Fruit fly (Drosophila melanogaster) whole organism, prepupa: Measurements from ENCODE around the gene Gr64d.

ENCODE experiments used
- Gug ChIP-seq: fragments of 200-800 bp; sonication (Bioruptor generic); IDR thresholded peaks from 2 replicates; pipeline ENCODE4 v1.3.6; 2022; ENCODE audit warnings: missing biosample characterization, missing genetic modification characterization
- Smox ChIP-seq: fragments of 200-800 bp; sonication (Bioruptor generic); optimal IDR thresholded peaks from 3 replicates; lab custom pipeline; 2016; ENCODE audit warnings: missing biosample characterization, missing genetic modification characterization
- net ChIP-seq: fragments of 200-800 bp; sonication (Bioruptor generic); optimal IDR thresholded peaks from 3 replicates; lab custom pipeline; 2016; ENCODE audit warnings: missing biosample characterization, missing genetic modification characterization

DNA sequence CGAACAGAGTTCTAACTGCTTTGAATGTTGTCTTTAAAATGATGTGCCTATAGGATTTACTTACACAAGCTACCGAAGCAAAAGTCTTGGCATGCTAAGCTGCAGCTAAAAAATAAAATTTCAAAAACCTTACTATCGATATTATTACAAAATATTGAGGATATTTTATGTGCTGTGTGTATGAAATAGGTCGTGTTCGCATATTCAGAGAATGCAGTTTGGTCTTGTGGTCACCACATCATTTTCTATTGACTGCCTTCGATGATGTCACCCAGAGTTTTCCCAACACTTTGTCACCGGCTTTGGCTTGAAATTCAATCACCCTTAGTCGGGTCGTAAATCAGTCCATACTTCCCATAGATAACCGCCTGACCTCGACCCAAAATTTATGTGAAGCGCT, 15.8 kb downstream of the Gr64d start, which contains the start of gene Dpy-30L2:
- TF ChIP-seq Smox (GFP tag; lab: Kevin White, UChicago) (no peak), net (GFP tag; lab: Kevin White, UChicago) (no peak), Gug (GFP tag; lab: Robert Waterston, UW) (no peak)
